Worm (Caenorhabditis elegans) whole organism, L4 larva: ENCODE data around the gene pph-1.
A peak's percentile ranks its signal among the peaks of the same experiment; 100 is the strongest.

Source experiments
- D1046.2 ChIP-seq: fragments of 200-800 bp; sonication (Bioruptor generic); IDR thresholded peaks from 2 replicates; pipeline ENCODE4 v1.3.6; 2022; ENCODE audit warnings: missing genetic modification characterization, missing compliant biosample characterization
- F44E2.7 ChIP-seq: fragments of 200-800 bp; sonication (Bioruptor generic); IDR thresholded peaks from 2 replicates; pipeline ENCODE4 v2.1.2; 2022; ENCODE audit warnings: missing genetic modification characterization, missing compliant biosample characterization
- F49E8.2 ChIP-seq: sonication (generic microtip); optimal IDR thresholded peaks from 2 replicates; lab custom pipeline; 2016; ENCODE audit warnings: missing compliant biosample characterization, mild to moderate bottlenecking, missing genetic modification characterization, borderline replicate concordance
- R02D3.7 ChIP-seq: fragments of 150-350 bp; sonication (generic microtip); optimal IDR thresholded peaks from 3 replicates; lab custom pipeline; 2014; ENCODE audit warnings: missing biosample characterization, missing genetic modification characterization
- T20F7.1 ChIP-seq: fragments of 200-800 bp; sonication (Bioruptor generic); optimal IDR thresholded peaks from 2 replicates; lab custom pipeline; 2018; ENCODE audit warnings: mild to moderate bottlenecking, missing genetic modification characterization, missing compliant biosample characterization
- Y5F2A.4 ChIP-seq: fragments of 200-800 bp; sonication (Bioruptor generic); optimal IDR thresholded peaks from 2 replicates; lab custom pipeline; 2018; ENCODE audit warnings: mild to moderate bottlenecking, missing genetic modification characterization, missing compliant biosample characterization
- Y75B8A.6 ChIP-seq: fragments of 200-800 bp; sonication (Bioruptor generic); IDR thresholded peaks from 2 replicates; pipeline ENCODE4 v1.3.6; 2022; ENCODE audit warnings: missing genetic modification reagents, missing genetic modification characterization, missing compliant biosample characterization
- ZK337.2 ChIP-seq: fragments of 200-800 bp; sonication (Bioruptor generic); IDR thresholded peaks from 2 replicates; pipeline ENCODE4 v1.3.6; 2022; ENCODE audit warnings: missing genetic modification reagents, missing genetic modification characterization, missing compliant biosample characterization
- ZK546.5 ChIP-seq, 2 experiments: sonication (generic microtip); optimal IDR thresholded peaks; 2 replicates each; lab custom pipeline; 2017; ENCODE audit warnings: missing biosample characterization in 2 of 2, missing genetic modification characterization in 2 of 2
- aha-1 ChIP-seq: fragments of 150-350 bp; peaks from one replicate; lab custom pipeline; 2014; ENCODE audit warnings: missing biosample characterization, missing genetic modification characterization
- aly-2 ChIP-seq: sonication (generic microtip); optimal IDR thresholded peaks from 2 replicates; lab custom pipeline; 2018; ENCODE audit warnings: missing biosample characterization, missing genetic modification characterization
- ama-1 ChIP-seq: fragments of 150-350 bp; optimal IDR thresholded peaks from 2 replicates; lab custom pipeline; 2014; ENCODE audit warnings: inconsistent platforms, mixed read lengths
- arid-1 ChIP-seq: fragments of 200-800 bp; sonication (Bioruptor generic); conservative IDR thresholded peaks from 2 replicates; pipeline ENCODE4 v1.3.6; 2022; ENCODE audit warnings: missing genetic modification reagents, missing genetic modification characterization, missing compliant biosample characterization
- ceh-28 ChIP-seq: fragments of 150-350 bp; optimal IDR thresholded peaks from 2 replicates; lab custom pipeline; 2014; ENCODE audit warnings: missing biosample characterization, missing genetic modification reagents, missing genetic modification characterization
- cey-2 ChIP-seq: sonication (generic microtip); optimal IDR thresholded peaks from 3 replicates; lab custom pipeline; 2017; ENCODE audit warnings: missing genetic modification characterization, mild to moderate bottlenecking, missing compliant biosample characterization, antibody characterized with exemption, borderline replicate concordance; ENCODE audit not compliant: insufficient read depth
- daf-16 ChIP-seq, 3 experiments: sonication (generic microtip); optimal IDR thresholded peaks; 2 replicates each; lab custom pipeline; 2016 to 2017; ENCODE audit warnings: missing genetic modification characterization in 3 of 3, missing genetic modification reagents in 3 of 3, mild to moderate bottlenecking in 2 of 3, missing compliant biosample characterization in 2 of 3, missing biosample characterization in 1 of 3, moderate library complexity in 1 of 3
- dpl-1 ChIP-seq: fragments of 150-350 bp; optimal IDR thresholded peaks from 2 replicates; lab custom pipeline; 2014; ENCODE audit warnings: missing biosample characterization, missing genetic modification reagents, missing genetic modification characterization
- duxl-1 ChIP-seq: sonication (generic microtip); optimal IDR thresholded peaks from 2 replicates; lab custom pipeline; 2016; ENCODE audit warnings: mild to moderate bottlenecking, missing genetic modification characterization, moderate library complexity, missing compliant biosample characterization; ENCODE audit not compliant: poor library complexity
- dve-1 ChIP-seq: sonication (generic microtip); optimal IDR thresholded peaks from 2 replicates; lab custom pipeline; 2017; ENCODE audit warnings: antibody characterized with exemption, mild to moderate bottlenecking, missing genetic modification characterization, missing compliant biosample characterization; ENCODE audit not compliant: insufficient read depth
- hif-1 ChIP-seq, 2 experiments: sonication (generic microtip); optimal IDR thresholded peaks; 2 replicates each; lab custom pipeline; 2016 to 2017; ENCODE audit warnings: missing compliant biosample characterization in 2 of 2, missing genetic modification characterization in 2 of 2, missing genetic modification reagents in 2 of 2, missing genotype in 2 of 2, mild to moderate bottlenecking in 1 of 2
- hlh-11 ChIP-seq: fragments of 200-800 bp; sonication (Bioruptor generic); optimal IDR thresholded peaks from 2 replicates; lab custom pipeline; 2018; ENCODE audit warnings: mild to moderate bottlenecking, missing genetic modification characterization, missing compliant biosample characterization
- hlh-30 ChIP-seq: sonication (generic microtip); optimal IDR thresholded peaks from 2 replicates; lab custom pipeline; 2017; ENCODE audit warnings: antibody characterized with exemption, mild to moderate bottlenecking, missing genetic modification characterization, missing compliant biosample characterization; ENCODE audit not compliant: insufficient read depth
- lin-29 ChIP-seq: fragments of 200-800 bp; sonication (Bioruptor generic); IDR thresholded peaks from 2 replicates; pipeline ENCODE4 v1.3.6; 2022; ENCODE audit warnings: missing genetic modification reagents, missing genetic modification characterization, missing compliant biosample characterization
- lir-3 ChIP-seq: sonication (generic microtip); optimal IDR thresholded peaks from 2 replicates; lab custom pipeline; 2016; ENCODE audit warnings: mild to moderate bottlenecking, missing genetic modification characterization, missing compliant biosample characterization
- lsy-2 ChIP-seq, 2 experiments: fragments of 150-350 bp in 1 of 2; sonication (generic microtip) in 1 of 2; optimal IDR thresholded peaks; 2 replicates each; lab custom pipeline; 2014 to 2017; ENCODE audit warnings: missing biosample characterization in 2 of 2, missing genetic modification characterization in 2 of 2
- nhr-102 ChIP-seq: sonication (generic microtip); optimal IDR thresholded peaks from 2 replicates; lab custom pipeline; 2016; ENCODE audit warnings: mild to moderate bottlenecking, missing genetic modification characterization, moderate library complexity, missing compliant biosample characterization
- nhr-25 ChIP-seq: sonication (generic microtip); optimal IDR thresholded peaks from 2 replicates; lab custom pipeline; 2017; ENCODE audit warnings: missing genetic modification characterization, mild to moderate bottlenecking, missing compliant biosample characterization, antibody characterized with exemption, moderate library complexity, borderline replicate concordance; ENCODE audit not compliant: insufficient read depth
- nhr-41 ChIP-seq: fragments of 200-800 bp; sonication (Bioruptor generic); IDR thresholded peaks from 2 replicates; pipeline ENCODE4 v1.3.6; 2022; ENCODE audit warnings: missing genetic modification reagents, missing genetic modification characterization, missing compliant biosample characterization
- nhr-42 ChIP-seq: fragments of 200-800 bp; sonication (Bioruptor generic); IDR thresholded peaks from 2 replicates; pipeline ENCODE4 v1.3.6; 2022; ENCODE audit warnings: missing genetic modification characterization, missing compliant biosample characterization
- nhr-48 ChIP-seq: sonication (generic microtip); optimal IDR thresholded peaks from 2 replicates; lab custom pipeline; 2016; ENCODE audit warnings: mild to moderate bottlenecking, missing genetic modification characterization, missing compliant biosample characterization
- nhr-76 ChIP-seq: fragments of 150-350 bp; optimal IDR thresholded peaks from 2 replicates; lab custom pipeline; 2014; ENCODE audit warnings: missing biosample characterization, missing genetic modification characterization
- rbr-2 ChIP-seq: sonication (generic microtip); optimal IDR thresholded peaks from 2 replicates; lab custom pipeline; 2016; ENCODE audit warnings: missing genotype, missing genetic modification characterization, missing compliant biosample characterization
- snpc-4 ChIP-seq: fragments of 150-350 bp; optimal IDR thresholded peaks from 2 replicates; lab custom pipeline; 2014; ENCODE audit warnings: missing biosample characterization, missing genetic modification characterization
- tag-97 ChIP-seq: fragments of 200-800 bp; sonication (Bioruptor generic); IDR thresholded peaks from 2 replicates; pipeline ENCODE4 v1.3.6; 2022; ENCODE audit warnings: missing genetic modification characterization, missing compliant biosample characterization
- tra-1 ChIP-seq: fragments of 200-800 bp; sonication (Bioruptor generic); IDR thresholded peaks from 2 replicates; pipeline ENCODE4 v1.3.6; 2022; ENCODE audit warnings: missing genetic modification reagents, missing genetic modification characterization, missing compliant biosample characterization
- unc-62 ChIP-seq, 3 experiments: fragments of 150-350 bp in 1 of 3; sonication (generic microtip); optimal IDR thresholded peaks in 2 of 3; peaks in 1 of 3; 1 replicate in 1 of 3; 2 replicates in 2 of 3; lab custom pipeline; 2014 to 2017; ENCODE audit warnings: missing biosample characterization in 3 of 3, missing genetic modification characterization in 3 of 3, missing genetic modification reagents in 3 of 3, missing genotype in 1 of 3

Gene pph-1

DNA sequence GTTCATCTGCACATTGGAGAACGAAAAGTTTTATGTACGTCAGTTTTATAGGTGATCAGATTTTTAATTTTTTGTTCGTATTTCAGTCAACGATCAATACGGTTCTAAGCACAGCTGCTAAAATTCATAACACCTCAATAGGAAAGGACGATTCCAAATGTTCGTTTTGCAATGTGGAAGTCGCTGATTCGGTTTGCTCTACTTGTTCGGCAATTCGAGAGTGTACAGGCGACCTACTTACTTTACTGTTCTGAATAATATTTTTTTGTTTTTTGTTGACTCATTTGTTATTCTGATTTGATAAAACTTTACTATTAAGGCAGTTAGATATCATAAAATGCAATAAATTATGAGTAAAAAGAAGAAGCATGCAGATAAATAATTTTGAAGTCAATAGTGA lies 43.0 kb upstream of the pph-1 start:
- TF ChIP-seq arid-1 (GFP tag; lab: Robert Waterston, UW) (0 out of 2 replicates have a peak, but pooled peaks have one; percentile 38), nhr-42 (GFP tag; lab: Robert Waterston, UW) (no peak), F49E8.2 (tag; lab: Kevin White, UChicago) (peak; percentile 26), snpc-4 (no peak)

DNA sequence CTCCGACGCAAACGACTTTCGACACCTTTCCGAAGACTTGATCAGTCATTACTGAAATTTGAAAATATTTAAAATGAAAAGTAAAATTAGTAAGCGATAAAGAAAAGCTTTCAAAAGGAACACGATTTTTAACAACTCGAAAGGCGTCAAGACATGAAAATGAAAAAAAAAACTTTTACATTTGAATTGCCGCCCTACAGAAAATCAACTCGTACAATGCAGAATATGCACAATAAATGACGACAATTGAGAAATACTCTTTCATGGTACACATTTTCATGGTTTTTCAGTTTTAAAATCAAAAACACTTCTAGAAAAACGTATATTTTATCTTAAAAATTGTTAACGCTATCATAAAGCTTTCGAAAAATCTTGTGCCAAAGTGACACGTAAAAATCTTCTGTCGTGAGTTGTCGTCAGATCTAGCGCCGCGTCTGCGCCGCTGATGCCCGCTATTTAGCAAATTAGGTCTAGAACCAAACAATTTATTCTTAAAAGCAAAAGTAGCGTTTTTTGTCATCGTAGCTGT lies 40.9 kb upstream of the pph-1 start, which contains the start of gene sqv-4:
TSS of gene sqv-4 (minus strand) at position 51 of the 529 bp plus-strand sequence.
- TF ChIP-seq ceh-28 (tag; lab: Kevin White, UChicago) (no peak), T20F7.1 (GFP tag; lab: Kevin White, UChicago) (peak; percentile 36), D1046.2 (GFP tag; lab: Robert Waterston, UW) (no peak), duxl-1 (no peak), aha-1 (tag; lab: Kevin White, UChicago) (peak; percentile 86), dpl-1 (GFP tag; lab: Kevin White, UChicago) (peak; percentile 77), daf-16 (GFP tag; optimal IDR thresholded peaks at IDR 0.05; lab: Kevin White, UChicago) (no peak), daf-16 (tag; optimal IDR thresholded peaks at IDR 0.05; lab: Kevin White, UChicago) (peak; percentile 7), lsy-2 (tag; optimal IDR thresholded peaks at IDR 0.05; lab: Kevin White, UChicago) (peak in 1 of 2 experiments; percentile 33), dve-1 (tag; lab: Kevin White, UChicago) (peak; percentile 26), rbr-2 (tag; lab: Kevin White, UChicago) (peak; percentile 4), Y75B8A.6 (no peak), lir-3 (tag; lab: Kevin White, UChicago) (no peak)
- TF ChIP-seq, all 104 proteins: peak for 7

DNA sequence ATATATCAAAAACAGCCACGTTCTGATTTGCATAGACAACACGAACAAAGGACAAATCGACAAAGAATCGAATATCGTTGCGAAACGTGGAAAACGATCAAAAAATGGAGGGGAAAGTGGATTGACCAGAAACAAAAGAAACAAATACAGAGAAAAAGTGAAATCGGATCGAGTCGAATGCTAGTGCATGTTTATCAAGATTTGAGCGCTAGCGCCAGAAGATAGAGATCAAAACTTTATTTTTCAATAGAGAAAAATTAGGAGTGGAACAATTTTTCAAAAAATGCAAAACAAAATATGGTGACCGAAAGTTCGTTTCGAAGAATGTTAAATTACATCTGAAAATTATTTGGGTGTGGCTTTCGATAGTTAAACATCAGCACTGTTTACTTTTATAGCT lies 40.3 kb upstream of the pph-1 start:
- TF ChIP-seq F44E2.7 (GFP tag; lab: Robert Waterston, UW), result no peak
- TF ChIP-seq duxl-1, result no peak
- TF ChIP-seq hlh-30 (tag; lab: Kevin White, UChicago), result no peak
- TF ChIP-seq ama-1 (lab: Kevin White, UChicago), result no peak

DNA sequence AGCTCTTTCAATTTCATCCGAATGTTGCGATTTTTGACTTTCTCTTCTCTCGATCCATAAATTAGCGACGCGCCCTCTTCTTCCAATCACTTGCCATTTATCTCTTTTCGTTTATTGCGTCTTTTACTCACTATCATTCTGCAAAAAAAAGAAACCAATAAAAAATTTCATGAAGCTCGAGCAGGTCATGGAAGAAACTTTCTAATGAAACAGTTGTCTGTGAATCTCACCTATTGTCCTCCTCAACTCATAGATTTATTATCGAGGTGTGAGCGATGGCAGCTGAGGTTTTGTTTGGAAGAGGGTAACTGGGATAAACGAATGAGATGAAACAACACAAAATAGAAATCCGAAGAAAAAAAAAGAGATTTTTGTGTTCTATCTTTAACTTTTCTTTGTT lies 38.1 kb upstream of the pph-1 start:
- no peak for TF ChIP-seq lin-29 (GFP tag; lab: Robert Waterston, UW)
- peak in 1 of 2 experiments; percentile 31 for TF ChIP-seq unc-62 (GFP tag; optimal IDR thresholded peaks at IDR 0.05 in 1 of 2; lab: Kevin White, UChicago)
- TF ChIP-seq unc-62 (tag; optimal IDR thresholded peaks at IDR 0.05; lab: Kevin White, UChicago), result no peak

DNA sequence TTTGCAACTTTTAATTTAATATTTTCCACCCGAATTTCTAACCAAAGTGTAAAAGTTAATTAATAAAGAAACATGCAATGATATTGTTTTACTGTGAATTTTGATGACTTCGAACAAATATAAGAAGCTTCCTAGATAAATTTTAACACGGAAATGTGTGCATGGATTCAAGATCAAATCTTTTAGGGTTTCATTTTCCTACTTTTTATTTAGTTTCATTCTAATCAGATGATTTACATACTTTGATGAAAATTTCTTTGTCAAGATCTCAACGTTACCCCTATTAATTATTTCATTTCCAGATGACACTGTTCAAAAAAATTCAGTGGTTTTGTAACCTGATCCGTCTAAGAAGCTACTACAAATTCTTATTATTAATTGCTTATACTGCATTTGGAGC lies 35.1 kb upstream of the pph-1 start, which contains the start of gene twk-12:
TSS of gene twk-12 (plus strand) at position 301 of the 400 bp plus-strand sequence.
- TF ChIP-seq ZK546.5 (tag; optimal IDR thresholded peaks at IDR 0.05; lab: Kevin White, UChicago), result no peak
- TF ChIP-seq nhr-102, result no peak
- TF ChIP-seq aly-2 (tag; lab: Kevin White, UChicago), result no peak
- TF ChIP-seq hlh-11 (tag; lab: Kevin White, UChicago), result no peak
- TF ChIP-seq tag-97 (GFP tag; lab: Robert Waterston, UW), result no peak
- TF ChIP-seq cey-2 (tag; lab: Kevin White, UChicago), result no peak
- TF ChIP-seq Y5F2A.4 (GFP tag; lab: Kevin White, UChicago), result no peak
- no peak for TF ChIP-seq nhr-48 (tag; lab: Kevin White, UChicago)
- TF ChIP-seq tra-1 (GFP tag; lab: Robert Waterston, UW), result no peak
- no peak for TF ChIP-seq nhr-25 (tag; lab: Kevin White, UChicago)
- no peak for TF ChIP-seq R02D3.7 (tag; lab: Kevin White, UChicago)
- no peak for TF ChIP-seq hif-1 (tag; optimal IDR thresholded peaks at IDR 0.05; lab: Kevin White, UChicago)
- TF ChIP-seq nhr-41 (GFP tag; lab: Robert Waterston, UW), result no peak
- TF ChIP-seq ZK337.2 (GFP tag; lab: Robert Waterston, UW), result no peak
- TF ChIP-seq nhr-76 (tag; lab: Kevin White, UChicago), result no peak
